Worm (Caenorhabditis elegans): Measurements from ENCODE around the gene ncx-1.
A peak's percentile ranks its signal among the peaks of the same experiment; 100 is the strongest.

The ncx-1 gene

ce11 chrV:20120623-20121165 is at the start of gene ncx-1:
TSS of gene ncx-1 (minus strand) at chrV:20120673.
- no peak for TF ChIP-seq egl-5 (tag; optimal IDR thresholded peaks at IDR 0.05)
- no peak for TF ChIP-seq ceh-9 (tag; optimal IDR thresholded peaks at IDR 0.05)
- no peak for TF ChIP-seq zag-1 (tag; optimal IDR thresholded peaks at IDR 0.05)
- TF ChIP-seq ceh-16 (tag; optimal IDR thresholded peaks at IDR 0.05): no peak
- TF ChIP-seq egl-27 (tag; optimal IDR thresholded peaks at IDR 0.05): no peak
- TF ChIP-seq nhr-25 (tag; optimal IDR thresholded peaks at IDR 0.05): no peak
- TF ChIP-seq fkh-2 (tag; optimal IDR thresholded peaks at IDR 0.05): no peak
- TF ChIP-seq fkh-10 (GFP tag; optimal IDR thresholded peaks at IDR 0.05): no peak
- no peak for TF ChIP-seq daf-12 (tag; optimal IDR thresholded peaks at IDR 0.05)
- TF ChIP-seq hmg-11 (tag; optimal IDR thresholded peaks at IDR 0.05): no peak
- TF ChIP-seq mdl-1 (tag; optimal IDR thresholded peaks at IDR 0.05): no peak
- TF ChIP-seq fos-1 (tag; optimal IDR thresholded peaks at IDR 0.05): no peak
- no peak for TF ChIP-seq unc-62 (GFP tag; optimal IDR thresholded peaks at IDR 0.05)
- no peak for TF ChIP-seq sea-2 (GFP tag; optimal IDR thresholded peaks at IDR 0.05)

ce11 chrV:20165808-20166207 is 45.3 kb upstream of the ncx-1 start:
- TF ChIP-seq skn-1 (tag; optimal IDR thresholded peaks at IDR 0.05): peak; percentile 90
- no peak for TF ChIP-seq nhr-11 (tag; optimal IDR thresholded peaks at IDR 0.05)
- TF ChIP-seq ceh-82 (tag; optimal IDR thresholded peaks at IDR 0.05): no peak
- TF ChIP-seq pqm-1 (tag; optimal IDR thresholded peaks at IDR 0.05): no peak
- TF ChIP-seq elt-2 (tag; optimal IDR thresholded peaks at IDR 0.05): peak; percentile 71

ce11 chrV:20164059-20164892 is 43.8 kb upstream of the ncx-1 start, which contains the start of gene F19B2.5:
TSS of gene F19B2.5 (minus strand) at chrV:20164165.
- TF ChIP-seq ztf-4 (tag; optimal IDR thresholded peaks at IDR 0.05) (no peak), jun-1 (tag; optimal IDR thresholded peaks at IDR 0.05) (peak; percentile 74), fkh-10 (GFP tag; optimal IDR thresholded peaks at IDR 0.05) (no peak), nhr-28 (tag; optimal IDR thresholded peaks at IDR 0.05) (no peak), pqm-1 (tag; optimal IDR thresholded peaks at IDR 0.05) (peak; percentile 73), mml-1 (tag; optimal IDR thresholded peaks at IDR 0.05) (no peak), daf-12 (tag; optimal IDR thresholded peaks at IDR 0.05) (no peak), nhr-76 (tag; optimal IDR thresholded peaks at IDR 0.05) (no peak), nhr-11 (tag; optimal IDR thresholded peaks at IDR 0.05) (no peak), tbx-2 (tag; optimal IDR thresholded peaks at IDR 0.05) (no peak), nhr-25 (tag; optimal IDR thresholded peaks at IDR 0.05) (no peak), nhr-237 (tag; optimal IDR thresholded peaks at IDR 0.05) (no peak), egl-5 (tag; optimal IDR thresholded peaks at IDR 0.05) (no peak), lin-39 (tag; optimal IDR thresholded peaks at IDR 0.05) (no peak), ztf-11 (tag; optimal IDR thresholded peaks at IDR 0.05) (no peak), pha-4 (tag; optimal IDR thresholded peaks at IDR 0.05) (peak; percentile 43), aly-2 (tag; optimal IDR thresholded peaks at IDR 0.05) (no peak), ceh-9 (tag; optimal IDR thresholded peaks at IDR 0.05) (no peak), nhr-77 (tag; optimal IDR thresholded peaks at IDR 0.05) (no peak), elt-3 (tag; optimal IDR thresholded peaks at IDR 0.05) (no peak), sea-2 (GFP tag; optimal IDR thresholded peaks at IDR 0.05) (no peak), nhr-67 (tag; optimal IDR thresholded peaks at IDR 0.05) (no peak), eor-1 (tag; optimal IDR thresholded peaks at IDR 0.05) (no peak), snpc-4 (tag; optimal IDR thresholded peaks at IDR 0.05) (no peak), unc-39 (tag; optimal IDR thresholded peaks at IDR 0.05) (no peak), ama-1 (optimal IDR thresholded peaks at IDR 0.05) (peak; percentile 89), lsy-12 (tag; optimal IDR thresholded peaks at IDR 0.05) (peak; percentile 77), fos-1 (tag; optimal IDR thresholded peaks at IDR 0.05) (peak; percentile 8), egl-27 (tag; optimal IDR thresholded peaks at IDR 0.05) (no peak), mdl-1 (tag; optimal IDR thresholded peaks at IDR 0.05) (no peak), ceh-82 (tag; optimal IDR thresholded peaks at IDR 0.05) (no peak), nhr-23 (tag; optimal IDR thresholded peaks at IDR 0.05) (no peak), skn-1 (tag; optimal IDR thresholded peaks at IDR 0.05) (no peak), lin-15B (tag; optimal IDR thresholded peaks at IDR 0.05) (no peak), nhr-43 (tag; optimal IDR thresholded peaks at IDR 0.05; ENCODE audit: poor library complexity, severe bottlenecking) (no peak), hmg-11 (tag; optimal IDR thresholded peaks at IDR 0.05) (no peak), R02D3.7 (tag; optimal IDR thresholded peaks at IDR 0.05) (no peak), ZK546.5 (tag; optimal IDR thresholded peaks at IDR 0.05) (no peak), elt-1 (tag; optimal IDR thresholded peaks at IDR 0.05) (no peak), fkh-2 (tag; optimal IDR thresholded peaks at IDR 0.05) (no peak), nhr-12 (tag; optimal IDR thresholded peaks at IDR 0.05) (no peak), nfya-1 (tag; optimal IDR thresholded peaks at IDR 0.05; ENCODE audit: insufficient read depth) (peak; percentile 13), elt-2 (tag; optimal IDR thresholded peaks at IDR 0.05) (peak; percentile 99), ceh-16 (tag; optimal IDR thresholded peaks at IDR 0.05) (no peak)
